Worm (Caenorhabditis elegans) whole organism, young adult: ENCODE data around the gene T24H10.5.

Experiments
- F33H1.4 ChIP-seq: fragments of 200-800 bp; sonication (Bioruptor generic); IDR thresholded peaks from 2 replicates; pipeline ENCODE4 v1.3.6; 2022; ENCODE audit warnings: missing genetic modification reagents, missing genetic modification characterization, missing compliant biosample characterization
- F49E8.2 ChIP-seq: sonication (generic microtip); optimal IDR thresholded peaks from 3 replicates; lab custom pipeline; 2017; ENCODE audit warnings: missing genetic modification characterization, mild to moderate bottlenecking, missing compliant biosample characterization, antibody characterized with exemption, moderate library complexity; ENCODE audit not compliant: insufficient read depth
- F52B5.7 ChIP-seq: sonication (generic microtip); optimal IDR thresholded peaks from 2 replicates; lab custom pipeline; 2016; ENCODE audit warnings: mild to moderate bottlenecking, missing genetic modification characterization, missing compliant biosample characterization
- F57A8.1 ChIP-seq: fragments of 200-800 bp; sonication (Bioruptor generic); optimal IDR thresholded peaks from 2 replicates; lab custom pipeline; 2018; ENCODE audit warnings: mild to moderate bottlenecking, missing genetic modification characterization, moderate library complexity, missing compliant biosample characterization
- Y53F4B.3 ChIP-seq: fragments of 200-800 bp; sonication (Bioruptor generic); IDR thresholded peaks from 2 replicates; pipeline ENCODE4 v1.3.6; 2022; ENCODE audit warnings: missing genetic modification reagents, missing genetic modification characterization, missing compliant biosample characterization
- Y79H2A.3 ChIP-seq: fragments of 200-800 bp; sonication (Bioruptor generic); conservative IDR thresholded peaks from 2 replicates; pipeline ENCODE4 v1.3.6; 2022; ENCODE audit warnings: missing genetic modification reagents, missing genetic modification characterization, missing compliant biosample characterization
- aptf-2 ChIP-seq: fragments of 200-800 bp; sonication (Bioruptor generic); conservative IDR thresholded peaks from 2 replicates; pipeline ENCODE4 v1.3.6; 2022; ENCODE audit warnings: missing genetic modification reagents, missing genetic modification characterization, missing compliant biosample characterization
- atf-7 ChIP-seq: sonication (generic microtip); optimal IDR thresholded peaks from 2 replicates; lab custom pipeline; 2017; ENCODE audit warnings: mild to moderate bottlenecking, missing genetic modification characterization, missing compliant biosample characterization
- bed-2 ChIP-seq: fragments of 200-800 bp; sonication (Bioruptor generic); IDR thresholded peaks from 2 replicates; pipeline ENCODE4 v1.3.6; 2022; ENCODE audit warnings: missing genetic modification reagents, missing genetic modification characterization, missing compliant biosample characterization
- cebp-2 ChIP-seq: fragments of 200-800 bp; sonication (Bioruptor generic); IDR thresholded peaks from 2 replicates; pipeline ENCODE4 v1.3.6; 2022; ENCODE audit warnings: missing genetic modification characterization, missing compliant biosample characterization
- ceh-40 ChIP-seq: fragments of 200-800 bp; sonication (Bioruptor generic); IDR thresholded peaks from 2 replicates; pipeline ENCODE4 v1.3.6; 2022; ENCODE audit warnings: missing genetic modification characterization, missing compliant biosample characterization
- ceh-58 ChIP-seq: fragments of 200-800 bp; sonication (Bioruptor generic); IDR thresholded peaks from 2 replicates; pipeline ENCODE4 v1.3.6; 2022; ENCODE audit warnings: missing genetic modification characterization, missing compliant biosample characterization
- ceh-79 ChIP-seq: sonication (generic microtip); optimal IDR thresholded peaks from 2 replicates; lab custom pipeline; 2017; ENCODE audit warnings: mild to moderate bottlenecking, missing genetic modification characterization, missing compliant biosample characterization
- dox-1 ChIP-seq: fragments of 200-800 bp; sonication (Bioruptor generic); IDR thresholded peaks from 2 replicates; pipeline ENCODE4 v1.3.6; 2022; ENCODE audit warnings: missing genetic modification reagents, missing genetic modification characterization, missing compliant biosample characterization
- dpl-1 ChIP-seq: fragments of 150-350 bp; optimal IDR thresholded peaks from 2 replicates; lab custom pipeline; 2014; ENCODE audit warnings: missing biosample characterization, missing genetic modification reagents, missing genetic modification characterization
- ets-4 ChIP-seq: fragments of 200-800 bp; sonication (Bioruptor generic); optimal IDR thresholded peaks from 2 replicates; lab custom pipeline; 2018; ENCODE audit warnings: mild to moderate bottlenecking, missing genetic modification characterization, missing compliant biosample characterization
- hlh-26 ChIP-seq: fragments of 200-800 bp; sonication (Bioruptor generic); conservative IDR thresholded peaks from 2 replicates; pipeline ENCODE4 v1.3.6; 2022; ENCODE audit warnings: missing genetic modification reagents, missing genetic modification characterization, missing compliant biosample characterization
- let-526 ChIP-seq: fragments of 200-800 bp; sonication (Bioruptor generic); IDR thresholded peaks from 2 replicates; pipeline ENCODE4 v1.3.6; 2022; ENCODE audit warnings: missing genetic modification reagents, missing genetic modification characterization, missing compliant biosample characterization
- lin-26 ChIP-seq: fragments of 200-800 bp; sonication (Bioruptor generic); IDR thresholded peaks from 2 replicates; pipeline ENCODE4 v1.3.6; 2022; ENCODE audit warnings: missing genetic modification reagents, missing genetic modification characterization, missing compliant biosample characterization
- lin-35 ChIP-seq, 3 experiments: fragments of 150-350 bp in 2 of 3; sonication (generic microtip) in 1 of 3; optimal IDR thresholded peaks; 2 replicates each; lab custom pipeline; 2014 to 2018; ENCODE audit warnings: missing biosample characterization in 3 of 3, missing genetic modification characterization in 3 of 3, missing genetic modification reagents in 3 of 3
- lsy-27 ChIP-seq: sonication (generic microtip); optimal IDR thresholded peaks from 2 replicates; lab custom pipeline; 2017; ENCODE audit warnings: missing genetic modification characterization, mild to moderate bottlenecking, missing compliant biosample characterization, antibody characterized with exemption, missing genotype, borderline replicate concordance; ENCODE audit not compliant: insufficient read depth
- madf-6 ChIP-seq: fragments of 200-800 bp; sonication (Bioruptor generic); IDR thresholded peaks from 2 replicates; pipeline ENCODE4 v1.3.6; 2022; ENCODE audit warnings: missing genetic modification reagents, missing genetic modification characterization, missing compliant biosample characterization
- mes-4 ChIP-seq: sonication (generic microtip); optimal IDR thresholded peaks from 2 replicates; lab custom pipeline; 2016; ENCODE audit warnings: missing genotype, missing genetic modification characterization, missing compliant biosample characterization
- pha-4 ChIP-seq: fragments of 150-350 bp; sonication (generic microtip); optimal IDR thresholded peaks from 2 replicates; lab custom pipeline; 2014; ENCODE audit warnings: missing biosample characterization, missing genetic modification reagents, missing genetic modification characterization
- repo-1 ChIP-seq: sonication (generic microtip); optimal IDR thresholded peaks from 2 replicates; lab custom pipeline; 2017; ENCODE audit warnings: mild to moderate bottlenecking, missing genetic modification characterization, missing compliant biosample characterization
- snpc-1.3 ChIP-seq: sonication (generic microtip); optimal IDR thresholded peaks from 2 replicates; lab custom pipeline; 2017; ENCODE audit warnings: missing genetic modification characterization, mild to moderate bottlenecking, missing compliant biosample characterization, antibody characterized with exemption, moderate library complexity, missing genotype, missing genetic modification reagents; ENCODE audit not compliant: insufficient read depth
- snpc-3.4 ChIP-seq: sonication (generic microtip); optimal IDR thresholded peaks from 2 replicates; lab custom pipeline; 2017; ENCODE audit warnings: missing genetic modification characterization, mild to moderate bottlenecking, missing compliant biosample characterization, antibody characterized with exemption, moderate library complexity, missing genotype, missing genetic modification reagents
- sptf-2 ChIP-seq: fragments of 200-800 bp; sonication (Bioruptor generic); optimal IDR thresholded peaks from 2 replicates; lab custom pipeline; 2018; ENCODE audit warnings: mild to moderate bottlenecking, missing genetic modification characterization, missing compliant biosample characterization
- tbx-9 ChIP-seq: sonication (generic microtip); optimal IDR thresholded peaks from 2 replicates; lab custom pipeline; 2016; ENCODE audit warnings: borderline replicate concordance, missing genetic modification characterization, inconsistent platforms, missing compliant biosample characterization
- zim-3 ChIP-seq: sonication (generic microtip); optimal IDR thresholded peaks from 2 replicates; lab custom pipeline; 2017; ENCODE audit warnings: mild to moderate bottlenecking, missing genetic modification characterization, moderate library complexity, missing compliant biosample characterization
- ztf-22 ChIP-seq: fragments of 200-800 bp; sonication (Bioruptor generic); optimal IDR thresholded peaks from 2 replicates; lab custom pipeline; 2018; ENCODE audit warnings: mild to moderate bottlenecking, missing genetic modification characterization, moderate library complexity, missing compliant biosample characterization
- ztf-3 ChIP-seq: fragments of 200-800 bp; sonication (Bioruptor generic); optimal IDR thresholded peaks from 2 replicates; lab custom pipeline; 2018; ENCODE audit warnings: mild to moderate bottlenecking, missing genetic modification characterization, missing compliant biosample characterization
- ztf-6 ChIP-seq: fragments of 200-800 bp; sonication (Bioruptor generic); IDR thresholded peaks from 2 replicates; pipeline ENCODE4 v1.3.6; 2022; ENCODE audit warnings: missing genetic modification reagents, missing genetic modification characterization, missing compliant biosample characterization

Gene T24H10.5

DNA sequence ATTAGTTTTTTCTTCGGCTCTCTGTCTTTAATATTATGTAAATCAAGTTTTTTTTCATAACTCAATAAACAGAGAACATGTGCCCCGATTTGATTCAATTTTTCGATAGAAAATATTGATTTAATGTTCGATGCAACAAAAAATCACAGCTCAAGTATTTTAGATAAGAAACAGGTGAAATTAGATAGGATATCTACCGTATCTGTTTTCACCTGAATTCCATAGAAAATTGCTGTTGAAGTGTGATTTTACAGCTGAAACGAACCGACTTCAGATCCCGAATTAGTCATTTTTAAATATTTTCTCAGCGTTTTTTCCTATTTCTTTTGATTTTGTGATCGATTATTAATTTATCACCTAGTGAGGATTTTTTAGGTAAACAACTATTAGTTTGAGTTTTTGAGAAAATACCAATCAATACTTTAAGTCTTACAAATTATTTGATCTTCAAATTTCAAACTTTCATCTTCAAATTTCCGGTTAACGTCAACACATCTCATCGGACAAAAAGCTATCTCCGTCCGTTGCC lies 38.3 kb downstream of the T24H10.5 start, which contains the start of gene Y9C2UA.1:
Y9C2UA.1 (plus strand) TSS at position 479 of the 529 bp plus-strand sequence.
- no peak for TF ChIP-seq Y53F4B.3 (GFP tag; lab: Robert Waterston, UW)
- TF ChIP-seq ceh-79 = no peak
- TF ChIP-seq lin-35 (GFP tag; optimal IDR thresholded peaks at IDR 0.05; lab: Kevin White, UChicago) = no peak
- no peak for TF ChIP-seq dpl-1
- no peak for TF ChIP-seq ceh-58 (GFP tag; lab: Robert Waterston, UW)
- TF ChIP-seq pha-4 (tag; lab: Kevin White, UChicago) = no peak
- no peak for TF ChIP-seq sptf-2 (GFP tag; lab: Kevin White, UChicago)
- TF ChIP-seq zim-3 (tag; lab: Kevin White, UChicago) = no peak
- no peak for TF ChIP-seq let-526 (GFP tag; lab: Robert Waterston, UW)
- TF ChIP-seq aptf-2 (GFP tag; lab: Robert Waterston, UW) = no peak
- TF ChIP-seq ceh-40 (GFP tag; lab: Robert Waterston, UW) = no peak
- no peak for TF ChIP-seq mes-4 (tag; lab: Kevin White, UChicago)
- no peak for TF ChIP-seq F33H1.4

DNA sequence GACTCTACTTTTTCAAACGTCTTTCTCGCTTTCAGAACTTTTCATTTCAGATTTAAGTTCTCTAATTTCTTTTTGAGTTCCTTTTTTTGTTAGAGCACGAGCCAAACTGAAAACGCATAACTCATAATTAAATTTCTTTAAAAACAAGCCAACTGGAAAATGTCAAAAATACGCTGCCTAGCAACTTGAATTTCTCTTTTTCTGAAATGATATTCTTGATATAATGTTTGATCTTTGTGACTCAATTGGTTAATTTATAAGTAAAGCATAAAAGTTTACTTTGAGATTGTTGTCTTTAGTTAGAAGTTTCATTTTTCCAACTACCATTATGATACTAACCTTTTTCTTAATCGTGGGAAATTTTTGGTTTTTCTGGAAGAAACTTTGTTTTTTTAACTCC lies 40.2 kb downstream of the T24H10.5 start:
- no peak for TF ChIP-seq cebp-2 (GFP tag; lab: Robert Waterston, UW)
- no peak for TF ChIP-seq snpc-1.3 (tag; lab: Kevin White, UChicago)
- TF ChIP-seq F49E8.2 (tag; lab: Kevin White, UChicago) = no peak
- TF ChIP-seq snpc-3.4 (tag; lab: Kevin White, UChicago) = no peak

DNA sequence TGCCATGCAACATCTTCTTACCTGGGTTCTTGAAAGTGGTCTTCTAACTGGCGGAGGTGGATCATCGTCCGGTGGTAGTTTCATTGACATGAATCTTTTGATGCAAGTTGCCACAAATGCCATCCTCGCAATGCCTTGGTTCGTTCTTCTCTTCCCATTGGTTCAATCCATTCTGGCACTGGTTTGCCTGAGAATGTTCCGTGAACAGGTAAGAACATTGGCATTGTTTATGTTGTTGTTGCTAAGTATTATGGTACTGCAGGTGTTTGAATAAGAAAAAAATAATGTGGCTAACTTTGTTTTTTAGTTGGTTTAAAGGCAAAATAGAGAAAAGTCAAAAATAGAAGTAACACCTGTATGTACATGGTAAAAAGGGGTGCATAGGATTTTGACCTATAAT lies 42.9 kb downstream of the T24H10.5 start:
- no peak for TF ChIP-seq ztf-22 (GFP tag; lab: Kevin White, UChicago)
- no peak for TF ChIP-seq repo-1 (tag; lab: Kevin White, UChicago)
- TF ChIP-seq madf-6 (GFP tag; lab: Robert Waterston, UW) = no peak
- no peak for TF ChIP-seq ets-4
- TF ChIP-seq ztf-3 (GFP tag; lab: Kevin White, UChicago) = no peak
- TF ChIP-seq ztf-6 (GFP tag; lab: Robert Waterston, UW) = no peak
- no peak for TF ChIP-seq Y79H2A.3
- no peak for TF ChIP-seq zim-3 (tag; lab: Kevin White, UChicago)

DNA sequence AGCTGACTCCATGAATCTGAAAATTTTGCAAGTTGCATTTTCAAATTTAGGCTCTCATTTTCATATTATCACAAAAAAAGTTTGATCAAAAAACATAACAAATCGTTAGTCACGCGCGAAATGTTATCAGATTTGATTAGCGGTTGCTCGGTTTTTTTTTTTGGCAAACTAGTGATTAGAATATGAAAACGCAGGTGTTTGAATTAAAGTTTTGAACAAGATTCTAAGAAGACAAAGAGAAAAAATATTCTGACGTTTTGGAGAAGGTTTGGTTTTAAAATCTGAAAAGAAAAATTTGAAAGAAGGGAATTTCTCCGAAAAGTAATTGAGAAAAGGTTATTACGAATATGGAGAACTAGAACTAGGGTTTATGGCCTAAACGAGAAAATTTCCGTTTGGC lies 43.5 kb downstream of the T24H10.5 start:
- TF ChIP-seq lsy-27 (no peak), F52B5.7 (tag; lab: Kevin White, UChicago) (no peak), lin-26 (GFP tag; lab: Robert Waterston, UW) (no peak)

DNA sequence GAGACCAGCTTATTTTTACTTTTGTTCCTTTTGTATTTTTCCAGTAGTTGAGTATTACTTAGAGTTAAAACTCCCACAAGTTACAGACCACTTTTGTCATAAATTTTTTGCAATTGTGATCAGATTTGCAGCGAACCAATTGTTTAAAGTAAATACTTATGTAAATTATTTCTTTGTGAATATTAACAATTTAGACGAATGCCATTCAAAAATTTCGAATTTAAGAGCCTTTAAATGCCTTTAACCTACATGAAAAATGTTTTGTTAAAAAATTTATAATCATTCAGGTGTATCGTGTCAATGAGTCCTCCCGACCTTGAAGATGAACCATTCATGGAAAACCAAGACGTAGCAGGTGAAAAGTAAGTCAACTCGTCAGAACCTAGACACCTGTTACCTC lies 45.1 kb downstream of the T24H10.5 start, which contains the start of gene W07A12.4:
W07A12.4 (plus strand) TSS at position 301 of the 400 bp plus-strand sequence.
- TF ChIP-seq tbx-9 (tag; lab: Kevin White, UChicago) (no peak), atf-7 (tag; lab: Kevin White, UChicago) (no peak), bed-2 (GFP tag; lab: Robert Waterston, UW) (no peak), dox-1 (GFP tag; lab: Robert Waterston, UW) (no peak), ceh-58 (GFP tag; lab: Robert Waterston, UW) (no peak), ztf-22 (GFP tag; lab: Kevin White, UChicago) (no peak), F57A8.1 (GFP tag; lab: Kevin White, UChicago) (no peak), hlh-26 (GFP tag; lab: Robert Waterston, UW) (no peak)
- TF ChIP-seq, all 124 proteins: peak for 0
